Worm (Caenorhabditis elegans) whole organism, L1 larva: ENCODE results near the gene C01G6.3.

Source experiments
- C04F5.9 ChIP-seq: sonication (generic microtip); optimal IDR thresholded peaks from 2 replicates; lab custom pipeline; 2016; ENCODE audit warnings: missing genetic modification characterization, missing compliant biosample characterization
- blmp-1 ChIP-seq: fragments of 150-350 bp; optimal IDR thresholded peaks from 2 replicates; lab custom pipeline; 2014; ENCODE audit warnings: missing biosample characterization, missing genetic modification characterization
- ceh-63 ChIP-seq: fragments of 200-800 bp; sonication (Bioruptor generic); optimal IDR thresholded peaks from 2 replicates; lab custom pipeline; 2018; ENCODE audit warnings: mild to moderate bottlenecking, missing genetic modification characterization, missing compliant biosample characterization
- ceh-88 ChIP-seq: fragments of 200-800 bp; sonication (Bioruptor generic); IDR thresholded peaks from 2 replicates; pipeline ENCODE4 v1.3.6; 2022; ENCODE audit warnings: missing genetic modification characterization, missing compliant biosample characterization
- ceh-90 ChIP-seq: sonication (generic microtip); optimal IDR thresholded peaks from 2 replicates; lab custom pipeline; 2016; ENCODE audit warnings: missing genetic modification characterization, missing compliant biosample characterization
- ces-1 ChIP-seq: fragments of 150-350 bp; optimal IDR thresholded peaks from 2 replicates; lab custom pipeline; 2014; ENCODE audit warnings: missing biosample characterization, missing genetic modification reagents, missing genetic modification characterization
- dpl-1 ChIP-seq, 3 experiments: fragments of 150-350 bp in 2 of 3; sonication (generic microtip) in 1 of 3; optimal IDR thresholded peaks; 2 replicates each; lab custom pipeline; 2014 to 2017; ENCODE audit warnings: missing biosample characterization in 3 of 3, missing genetic modification characterization in 3 of 3, missing genetic modification reagents in 3 of 3
- efl-1 ChIP-seq, 4 experiments: fragments of 150-350 bp; optimal IDR thresholded peaks in 3 of 4; peaks in 1 of 4; 1 replicate in 1 of 4; 2 replicates in 3 of 4; lab custom pipeline; 2014; ENCODE audit warnings: missing biosample characterization in 2 of 4, missing genetic modification characterization in 2 of 4, missing genetic modification reagents in 2 of 4
- egl-13 ChIP-seq: sonication (generic microtip); optimal IDR thresholded peaks from 2 replicates; lab custom pipeline; 2016; ENCODE audit warnings: missing genotype, missing genetic modification reagents, missing genetic modification characterization, missing compliant biosample characterization
- elt-3 ChIP-seq, 6 experiments: fragments of 150-350 bp in 1 of 6; sonication (generic microtip); optimal IDR thresholded peaks; 2 replicates each; lab custom pipeline; 2017 to 2018; ENCODE audit warnings: missing biosample characterization in 6 of 6, missing genetic modification characterization in 6 of 6, inconsistent platforms in 1 of 6
- fkh-4 ChIP-seq: sonication (generic microtip); optimal IDR thresholded peaks from 2 replicates; lab custom pipeline; 2016; ENCODE audit warnings: missing compliant biosample characterization, missing genetic modification characterization, borderline replicate concordance
- grh-1 ChIP-seq: fragments of 200-800 bp; sonication (Bioruptor generic); IDR thresholded peaks from 2 replicates; pipeline ENCODE4 v1.3.6; 2022; ENCODE audit warnings: missing genetic modification reagents, missing genetic modification characterization, missing compliant biosample characterization
- hpl-2 ChIP-seq: fragments of 150-350 bp; optimal IDR thresholded peaks from 2 replicates; lab custom pipeline; 2014; ENCODE audit warnings: missing biosample characterization, missing genetic modification reagents, missing genetic modification characterization
- irx-1 ChIP-seq: sonication (generic microtip); optimal IDR thresholded peaks from 2 replicates; lab custom pipeline; 2016; ENCODE audit warnings: missing genetic modification characterization, missing compliant biosample characterization
- isw-1 ChIP-seq: fragments of 200-800 bp; sonication (Bioruptor generic); IDR thresholded peaks from 2 replicates; pipeline ENCODE4 v1.3.6; 2022; ENCODE audit warnings: missing genetic modification characterization, missing compliant biosample characterization
- lin-13 ChIP-seq: fragments of 150-350 bp; optimal IDR thresholded peaks from 2 replicates; lab custom pipeline; 2014; ENCODE audit warnings: missing biosample characterization, missing genetic modification reagents, missing genetic modification characterization
- lin-14 ChIP-seq: fragments of 200-800 bp; sonication (Bioruptor generic); optimal IDR thresholded peaks from 2 replicates; lab custom pipeline; 2018; ENCODE audit warnings: mild to moderate bottlenecking, missing genetic modification characterization, moderate library complexity, missing compliant biosample characterization
- lin-35 ChIP-seq, 2 experiments: fragments of 150-350 bp; optimal IDR thresholded peaks; 2 replicates each; lab custom pipeline; 2014; ENCODE audit warnings: missing biosample characterization in 2 of 2, missing genetic modification characterization in 2 of 2, missing genetic modification reagents in 2 of 2
- lsy-2 ChIP-seq, 2 experiments: fragments of 150-350 bp; optimal IDR thresholded peaks; 2 replicates each; lab custom pipeline; 2014; ENCODE audit warnings: missing biosample characterization in 2 of 2, missing genetic modification characterization in 2 of 2
- mef-2 ChIP-seq: fragments of 150-350 bp; optimal IDR thresholded peaks from 2 replicates; lab custom pipeline; 2014; ENCODE audit warnings: missing biosample characterization, missing genetic modification characterization
- mep-1 ChIP-seq: fragments of 150-350 bp; optimal IDR thresholded peaks from 2 replicates; lab custom pipeline; 2014; ENCODE audit warnings: missing biosample characterization, missing genetic modification characterization
- nhr-12 ChIP-seq: sonication (generic microtip); optimal IDR thresholded peaks from 2 replicates; lab custom pipeline; 2017; ENCODE audit warnings: missing biosample characterization, missing genetic modification characterization
- nhr-20 ChIP-seq: sonication (generic microtip); optimal IDR thresholded peaks from 2 replicates; lab custom pipeline; 2016; ENCODE audit warnings: mild to moderate bottlenecking, missing genetic modification characterization, missing compliant biosample characterization
- nhr-28 ChIP-seq: fragments of 150-350 bp; optimal IDR thresholded peaks from 2 replicates; lab custom pipeline; 2014; ENCODE audit warnings: missing biosample characterization, missing genetic modification characterization
- nhr-47 ChIP-seq: sonication (generic microtip); optimal IDR thresholded peaks from 2 replicates; lab custom pipeline; 2016; ENCODE audit warnings: mild to moderate bottlenecking, missing genetic modification characterization, moderate library complexity, missing compliant biosample characterization
- nhr-71 ChIP-seq: sonication (generic microtip); optimal IDR thresholded peaks from 2 replicates; lab custom pipeline; 2016; ENCODE audit warnings: mild to moderate bottlenecking, missing genetic modification characterization, moderate library complexity, missing compliant biosample characterization
- nhr-85 ChIP-seq: sonication (generic microtip); peaks from one replicate; lab custom pipeline; 2016; ENCODE audit warnings: missing genetic modification characterization, inconsistent platforms, missing compliant biosample characterization
- rnt-1 ChIP-seq: sonication (generic microtip); optimal IDR thresholded peaks from 2 replicates; lab custom pipeline; 2016; ENCODE audit warnings: mild to moderate bottlenecking, missing genetic modification characterization, moderate library complexity, missing compliant biosample characterization
- skn-1 ChIP-seq: fragments of 150-350 bp; optimal IDR thresholded peaks from 2 replicates; lab custom pipeline; 2014; ENCODE audit warnings: missing biosample characterization, missing genetic modification characterization
- sup-37 ChIP-seq: fragments of 200-800 bp; sonication (Bioruptor generic); optimal IDR thresholded peaks from 2 replicates; lab custom pipeline; 2018; ENCODE audit warnings: mild to moderate bottlenecking, missing genetic modification characterization, missing compliant biosample characterization
- tbx-2 ChIP-seq: sonication (generic microtip); optimal IDR thresholded peaks from 2 replicates; lab custom pipeline; 2016; ENCODE audit warnings: missing genetic modification characterization, missing compliant biosample characterization
- tlp-1 ChIP-seq: fragments of 150-350 bp; optimal IDR thresholded peaks from 2 replicates; lab custom pipeline; 2014; ENCODE audit warnings: missing biosample characterization, missing genetic modification characterization
- unc-62 ChIP-seq: fragments of 150-350 bp; optimal IDR thresholded peaks from 2 replicates; lab custom pipeline; 2014; ENCODE audit warnings: missing biosample characterization, missing genetic modification reagents, missing genetic modification characterization
- unc-86 ChIP-seq: sonication (generic microtip); optimal IDR thresholded peaks from 2 replicates; lab custom pipeline; 2016; ENCODE audit warnings: missing genetic modification characterization, missing compliant biosample characterization
- zip-4 ChIP-seq: fragments of 200-800 bp; sonication (Bioruptor generic); optimal IDR thresholded peaks from 2 replicates; lab custom pipeline; 2018; ENCODE audit warnings: mild to moderate bottlenecking, missing genetic modification characterization, moderate library complexity, missing compliant biosample characterization

C01G6.3 gene

DNA sequence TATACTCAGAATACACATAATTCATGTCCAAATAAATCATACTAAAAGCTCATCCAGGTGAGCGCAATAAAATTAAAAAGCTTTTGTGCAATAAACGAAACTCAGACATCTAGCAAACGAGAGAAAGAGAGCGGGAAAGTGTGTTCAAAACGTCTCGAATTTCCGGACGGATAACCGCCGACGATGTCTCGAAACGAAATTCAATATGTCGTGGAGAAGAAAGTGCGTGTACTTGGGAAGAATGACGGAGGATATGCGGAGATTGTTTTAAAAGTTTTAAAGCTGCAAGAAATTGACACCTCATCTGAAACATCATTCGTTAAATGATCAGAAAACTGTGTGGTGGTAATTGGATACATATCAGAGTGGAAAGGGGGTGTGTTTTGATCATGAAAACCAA, 45.0 kb downstream of the C01G6.3 start:
- TF ChIP-seq nhr-71 (tag; lab: Kevin White, UChicago) (peak; percentile 30), lin-13 (GFP tag; lab: Kevin White, UChicago) (no peak), lin-14 (GFP tag; lab: Kevin White, UChicago) (peak; percentile 5), hpl-2 (GFP tag; lab: Kevin White, UChicago) (no peak), ceh-90 (tag; lab: Kevin White, UChicago) (no peak), unc-86 (tag; lab: Kevin White, UChicago) (no peak), elt-3 (tag; optimal IDR thresholded peaks at IDR 0.05; lab: Kevin White, UChicago) (no peak), efl-1 (optimal IDR thresholded peaks at IDR 0.05; lab: Kevin White, UChicago) (no peak), efl-1 (GFP tag; optimal IDR thresholded peaks at IDR 0.05 in 1 of 2; lab: Kevin White, UChicago) (peak in 1 of 2 experiments; percentile 84), zip-4 (GFP tag; lab: Kevin White, UChicago) (no peak)

- TF ChIP-seq efl-1 (optimal IDR thresholded peaks at IDR 0.05; lab: Kevin White, UChicago) (no peak), efl-1 (GFP tag; optimal IDR thresholded peaks at IDR 0.05 in 1 of 2; lab: Kevin White, UChicago) (peak in 1 of 2 experiments; percentile 92), lin-14 (GFP tag; lab: Kevin White, UChicago) (peak; percentile 77), dpl-1 (GFP tag; optimal IDR thresholded peaks at IDR 0.05; lab: Kevin White, UChicago) (no peak), rnt-1 (tag; lab: Kevin White, UChicago) (peak; percentile 49), nhr-71 (tag; lab: Kevin White, UChicago) (peak; percentile 28), lsy-2 (tag; optimal IDR thresholded peaks at IDR 0.05; lab: Kevin White, UChicago) (peak in 1 of 2 experiments; percentile 26)
Observed at ce11 chrII:9315692-9316091, 46.0 kb downstream of the C01G6.3 start.

- TF ChIP-seq grh-1 (GFP tag; lab: Robert Waterston, UW) (no peak), C04F5.9 (tag; lab: Kevin White, UChicago) (no peak), nhr-47 (tag; lab: Kevin White, UChicago) (no peak), tlp-1 (tag; lab: Kevin White, UChicago) (no peak), sup-37 (no peak), lin-35 (GFP tag; optimal IDR thresholded peaks at IDR 0.05; lab: Kevin White, UChicago) (no peak), lin-14 (GFP tag; lab: Kevin White, UChicago) (no peak), hpl-2 (GFP tag; lab: Kevin White, UChicago) (no peak)
Observed at ce11 chrII:9316801-9317200, 47.1 kb downstream of the C01G6.3 start.

DNA sequence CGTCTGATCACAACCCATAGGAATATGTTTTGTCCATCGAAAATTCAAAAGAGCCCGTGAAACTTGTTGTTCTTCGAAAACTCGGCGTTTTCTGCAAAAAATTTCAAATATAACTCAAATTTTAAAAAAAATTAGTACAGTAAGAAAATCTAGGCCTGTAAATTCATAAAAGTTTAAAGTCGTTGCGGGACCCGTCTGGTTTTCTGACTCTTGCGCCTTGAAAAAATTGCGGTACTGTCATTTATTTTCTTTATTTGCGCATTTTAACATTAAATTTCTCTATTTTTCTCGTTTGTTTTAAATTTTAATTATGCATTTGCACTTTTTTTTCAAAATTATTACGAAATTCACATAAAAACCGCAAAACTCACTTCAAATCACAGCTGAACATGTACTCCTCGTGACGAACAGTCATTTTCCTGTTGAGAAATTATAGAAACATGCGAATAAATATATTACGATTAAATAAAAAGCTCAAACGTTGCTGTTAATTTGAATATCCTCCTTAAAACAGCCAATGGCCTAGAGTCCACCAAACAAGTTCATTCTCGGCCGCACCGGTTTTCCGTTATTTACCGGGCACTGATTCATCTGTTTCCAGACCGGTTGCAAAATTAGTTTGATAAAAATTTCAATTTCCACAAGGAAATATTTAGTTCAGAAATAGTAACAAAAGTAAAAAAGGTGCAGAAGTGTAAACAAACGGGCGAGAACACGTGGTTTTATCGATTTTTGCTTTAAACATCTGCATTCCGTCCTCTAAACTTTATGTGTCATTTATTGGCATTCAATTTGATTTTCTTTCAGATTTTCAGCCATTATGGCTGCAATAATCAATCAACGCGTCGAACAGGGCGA, 49.6 kb downstream of the C01G6.3 start, which contains the start of the genes csa-1 and wdfy-2:
Gene csa-1 (minus strand): TSS at position 669 of the 858 bp plus-strand sequence.
Gene wdfy-2 (plus strand): TSS at position 808 of the 858 bp plus-strand sequence.
- no peak for TF ChIP-seq ceh-88 (GFP tag; lab: Robert Waterston, UW)
- no peak for TF ChIP-seq nhr-12
- TF ChIP-seq isw-1 (GFP tag; lab: Robert Waterston, UW): no peak
- TF ChIP-seq blmp-1 (tag; lab: Kevin White, UChicago): no peak
- no peak for TF ChIP-seq fkh-4 (tag; lab: Kevin White, UChicago)
- TF ChIP-seq ceh-63 (GFP tag; lab: Kevin White, UChicago): no peak
- peak; percentile 12 to 75 (median 63) for TF ChIP-seq dpl-1 (GFP tag; optimal IDR thresholded peaks at IDR 0.05; lab: Kevin White, UChicago)
- TF ChIP-seq nhr-28 (tag; lab: Kevin White, UChicago): no peak
- peak; percentile 38 for TF ChIP-seq mep-1 (tag; lab: Kevin White, UChicago)
- TF ChIP-seq unc-62 (GFP tag; lab: Kevin White, UChicago): no peak
- no peak for TF ChIP-seq egl-13 (tag; lab: Kevin White, UChicago)
- TF ChIP-seq tbx-2 (tag; lab: Kevin White, UChicago): no peak
- no peak for TF ChIP-seq irx-1 (tag; lab: Kevin White, UChicago)
- TF ChIP-seq lin-14 (GFP tag; lab: Kevin White, UChicago): peak; percentile 5
- no peak for TF ChIP-seq ces-1 (GFP tag; lab: Kevin White, UChicago)
- no peak for TF ChIP-seq nhr-20 (tag; lab: Kevin White, UChicago)
- peak; percentile 15 for TF ChIP-seq rnt-1 (tag; lab: Kevin White, UChicago)
- TF ChIP-seq nhr-85: peak; percentile 74
- peak in 1 of 2 experiments; percentile 7 for TF ChIP-seq lsy-2 (tag; optimal IDR thresholded peaks at IDR 0.05; lab: Kevin White, UChicago)
- no peak for TF ChIP-seq mef-2
- TF ChIP-seq skn-1: no peak
- peak; percentile 32 to 79 for TF ChIP-seq lin-35 (GFP tag; optimal IDR thresholded peaks at IDR 0.05; lab: Kevin White, UChicago)
- TF ChIP-seq efl-1 (optimal IDR thresholded peaks at IDR 0.05; lab: Kevin White, UChicago): peak in 1 of 2 experiments; percentile 67
- TF ChIP-seq efl-1 (GFP tag; optimal IDR thresholded peaks at IDR 0.05 in 1 of 2; lab: Kevin White, UChicago): peak; percentile 72 to 97
- TF ChIP-seq, all 84 proteins: peak for 8
